Worm (Caenorhabditis elegans) whole organism, L4/young adult: ENCODE data around the gene Y39A1A.3.

Experiments used
- W03F9.2 ChIP-seq: fragments of 150-350 bp; optimal IDR thresholded peaks from 2 replicates; lab custom pipeline; 2014; ENCODE audit warnings: missing biosample characterization, missing genetic modification characterization
- dao-5 ChIP-seq: sonication (generic microtip); optimal IDR thresholded peaks from 2 replicates; lab custom pipeline; 2016; ENCODE audit warnings: missing genotype, missing genetic modification characterization, moderate library complexity, missing compliant biosample characterization
- him-1 ChIP-seq: sonication (generic microtip); optimal IDR thresholded peaks from 2 replicates; lab custom pipeline; 2016; ENCODE audit warnings: missing genotype, missing genetic modification reagents, missing genetic modification characterization, missing compliant biosample characterization

Y39A1A.3 gene

DNA sequence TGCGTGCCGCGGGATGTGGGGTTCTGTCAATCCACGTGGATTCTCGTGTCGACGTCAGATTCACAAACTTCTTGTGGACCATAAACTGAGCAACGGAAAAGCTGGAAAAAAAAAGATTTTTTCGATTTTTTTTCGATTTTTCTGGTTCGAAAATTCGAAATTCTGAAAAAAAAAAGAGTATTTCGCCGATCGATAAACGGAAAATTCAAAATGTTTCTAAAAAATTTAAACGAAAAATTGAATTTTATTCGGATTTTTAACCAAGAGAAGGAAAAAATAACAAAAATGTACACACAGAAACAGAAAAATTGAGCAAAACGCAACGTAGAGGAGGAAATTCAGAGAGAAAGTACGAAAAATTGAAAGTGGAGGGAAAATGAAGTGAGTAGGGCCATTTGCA, at the start of gene Y39A1A.3:
TSS of gene Y39A1A.3 (minus strand) at position 101 of the 400 bp plus-strand sequence.
- TF ChIP-seq W03F9.2 (tag; lab: Kevin White, UChicago) (no peak), dao-5 (no peak), him-1 (no peak)

DNA sequence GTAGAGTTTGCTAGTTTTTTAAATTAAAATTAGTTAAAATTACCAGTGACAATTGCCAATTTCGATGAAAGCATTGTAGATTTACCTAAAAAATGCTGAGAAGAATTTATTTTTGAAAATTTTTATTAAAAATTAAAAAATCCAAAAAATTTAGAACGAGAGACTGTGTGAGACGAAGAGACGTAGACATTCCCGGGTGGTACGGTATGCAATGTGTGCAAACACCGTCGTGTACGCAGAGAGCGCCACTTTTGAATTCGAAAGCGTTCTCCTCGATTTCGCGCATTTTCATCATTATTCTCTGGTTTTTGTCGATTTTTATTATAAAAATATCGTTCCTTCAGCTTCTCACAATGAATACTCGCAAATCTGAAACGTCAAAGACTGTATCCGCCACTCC, 46.5 kb upstream of the Y39A1A.3 start, which contains the start of the genes dhs-11 and orc-1:
TSS of gene dhs-11 (minus strand) at position 85 of the 400 bp plus-strand sequence.
TSS of gene orc-1 (plus strand) at position 349 of the 400 bp plus-strand sequence.
- TF ChIP-seq W03F9.2 (tag; lab: Kevin White, UChicago) (peak; percentile 70), him-1 (no peak)

DNA sequence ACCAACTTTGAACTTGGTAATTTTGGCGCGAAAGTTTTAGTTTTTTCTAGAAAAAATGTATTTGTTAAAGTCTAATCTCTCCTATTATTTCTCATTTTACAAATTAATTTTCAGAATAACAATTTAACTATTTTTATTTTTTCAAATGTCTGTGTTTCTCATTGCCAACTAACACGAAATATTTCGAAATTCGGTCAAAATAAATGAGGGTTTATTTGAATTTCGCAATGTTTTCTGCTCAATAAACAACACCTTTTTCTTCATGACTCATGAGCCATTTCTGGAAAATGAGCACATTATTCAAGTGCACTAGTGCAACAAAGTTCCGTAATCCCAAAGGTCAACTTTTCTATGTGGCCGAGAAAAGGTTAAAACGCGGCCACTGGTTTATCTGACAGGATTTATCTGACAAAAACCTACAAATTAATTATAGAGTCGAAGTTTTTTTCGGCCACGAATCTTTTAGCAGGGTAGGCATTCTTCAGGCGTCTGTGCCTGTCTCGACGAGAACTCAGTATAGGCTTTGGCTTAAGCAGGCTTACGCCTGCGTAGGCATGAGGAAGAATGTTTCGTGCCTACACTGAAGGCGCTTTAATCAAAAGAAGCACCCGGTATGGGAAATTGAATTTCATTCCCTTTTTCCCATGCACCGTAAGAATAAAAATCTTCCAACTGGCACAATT, 42.2 kb upstream of the Y39A1A.3 start, which contains the start of gene Y39A1A.27:
TSS of gene Y39A1A.27 (plus strand) at position 633 of the 683 bp plus-strand sequence.
- TF ChIP-seq him-1 (no peak), W03F9.2 (tag; lab: Kevin White, UChicago) (no peak), dao-5 (no peak)

DNA sequence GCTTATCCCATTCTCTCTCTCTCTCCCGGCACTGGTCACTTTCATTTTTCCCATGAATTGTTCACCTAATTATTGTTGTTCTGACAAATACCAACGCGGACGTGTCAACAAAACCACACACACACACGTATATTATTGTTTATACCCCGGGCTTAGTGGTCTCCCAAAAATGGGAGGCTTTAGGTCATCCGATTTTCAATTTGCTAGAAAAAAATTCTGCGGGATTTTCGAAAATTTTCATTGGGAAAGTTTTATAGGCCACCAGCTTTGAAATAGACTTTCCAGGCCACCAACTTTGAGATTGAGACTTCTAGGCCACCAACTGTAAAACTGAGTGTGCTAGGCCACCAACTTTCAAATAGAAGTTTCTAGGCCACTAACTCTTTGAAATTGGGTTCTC, 41.6 kb upstream of the Y39A1A.3 start:
- TF ChIP-seq him-1 (no peak), dao-5 (no peak), W03F9.2 (tag; lab: Kevin White, UChicago) (no peak)

DNA sequence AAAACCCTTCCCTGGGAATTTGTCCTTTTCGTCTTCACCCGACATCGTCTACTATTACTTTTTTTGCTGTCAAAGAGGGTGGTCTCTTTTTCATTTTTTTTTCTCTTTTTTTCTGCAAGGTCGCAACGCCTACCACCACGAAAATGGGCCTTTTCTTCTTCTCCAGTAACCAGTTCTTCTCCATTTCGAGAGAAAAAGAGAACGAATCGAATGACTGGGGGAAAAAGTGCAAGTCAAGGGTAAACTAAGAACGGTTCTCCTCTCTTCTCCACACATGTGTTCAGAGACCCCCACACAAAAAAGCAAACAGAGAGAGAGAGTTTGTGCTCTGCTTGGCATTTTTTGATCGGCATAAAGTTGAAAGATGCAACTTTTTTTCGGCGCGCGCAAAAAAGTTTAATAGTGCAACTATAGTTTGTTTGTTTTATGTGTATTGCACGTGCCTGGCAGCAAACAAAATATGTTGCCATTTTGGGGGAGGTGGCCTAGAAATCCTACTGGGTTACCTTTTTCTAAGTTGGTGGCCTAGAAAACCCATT, 40.3 kb upstream of the Y39A1A.3 start:
- TF ChIP-seq dao-5 (no peak), W03F9.2 (tag; lab: Kevin White, UChicago) (no peak), him-1 (no peak)

DNA sequence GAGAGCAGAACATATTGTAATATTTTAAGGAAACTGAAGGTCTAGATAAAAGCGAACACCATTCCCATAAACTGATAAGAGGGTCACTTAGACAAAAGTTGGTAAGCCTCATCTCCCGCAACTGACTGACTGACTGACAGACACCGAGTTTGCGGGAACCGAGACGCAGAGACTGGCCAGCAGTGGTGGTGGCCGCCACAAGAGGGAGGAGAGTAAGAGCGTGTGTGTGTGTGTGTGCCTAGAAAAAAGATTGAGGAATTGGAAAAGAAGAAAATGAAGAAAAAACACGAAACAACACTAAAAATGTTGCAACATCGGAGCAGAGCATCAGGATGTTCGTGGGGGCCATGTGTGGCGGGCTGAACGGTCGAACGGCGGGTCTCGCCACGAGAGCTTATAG, 38.3 kb upstream of the Y39A1A.3 start:
- TF ChIP-seq him-1: no peak
- no peak for TF ChIP-seq W03F9.2 (tag; lab: Kevin White, UChicago)
- no peak for TF ChIP-seq dao-5

DNA sequence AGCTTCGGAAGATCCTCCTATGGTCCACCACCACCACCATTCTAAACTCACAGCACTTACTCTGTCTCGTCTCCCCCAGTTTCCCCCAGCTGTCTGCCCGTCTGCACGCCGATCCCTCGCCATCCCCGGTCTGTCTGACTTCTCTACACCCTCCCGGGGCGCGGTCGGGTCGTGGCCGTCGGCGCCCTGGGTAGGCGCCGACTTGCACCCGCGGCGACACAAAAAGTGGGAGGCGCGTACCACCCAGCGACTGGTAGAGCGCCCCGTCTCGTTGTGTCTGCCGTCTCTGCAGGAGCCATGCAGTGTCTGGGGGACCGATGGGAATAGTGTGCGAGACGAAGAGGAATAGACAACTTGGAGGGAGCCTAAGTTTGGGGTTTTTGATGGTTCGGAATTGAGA, 37.7 kb upstream of the Y39A1A.3 start:
- TF ChIP-seq W03F9.2 (tag; lab: Kevin White, UChicago) (no peak), him-1 (no peak), dao-5 (peak; percentile 64)

DNA sequence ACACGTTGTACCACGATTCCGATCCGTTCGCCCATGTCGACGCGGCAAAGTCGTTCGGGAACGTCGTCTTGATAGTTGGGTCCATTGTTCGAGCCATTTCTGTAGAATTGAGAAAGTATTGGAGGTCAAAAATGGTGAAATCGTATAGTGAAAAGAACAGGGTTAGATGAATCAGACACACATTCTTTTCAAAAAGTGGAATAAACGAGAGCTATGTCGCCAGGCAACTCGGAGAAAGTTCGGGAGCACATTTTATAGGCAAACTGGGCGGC, 37.1 kb upstream of the Y39A1A.3 start, which contains the start of gene Y39A1A.9:
TSS of gene Y39A1A.9 (minus strand) at position 99 of the 272 bp plus-strand sequence.
- TF ChIP-seq W03F9.2 (tag; lab: Kevin White, UChicago): no peak
- TF ChIP-seq him-1: no peak
- no peak for TF ChIP-seq dao-5

DNA sequence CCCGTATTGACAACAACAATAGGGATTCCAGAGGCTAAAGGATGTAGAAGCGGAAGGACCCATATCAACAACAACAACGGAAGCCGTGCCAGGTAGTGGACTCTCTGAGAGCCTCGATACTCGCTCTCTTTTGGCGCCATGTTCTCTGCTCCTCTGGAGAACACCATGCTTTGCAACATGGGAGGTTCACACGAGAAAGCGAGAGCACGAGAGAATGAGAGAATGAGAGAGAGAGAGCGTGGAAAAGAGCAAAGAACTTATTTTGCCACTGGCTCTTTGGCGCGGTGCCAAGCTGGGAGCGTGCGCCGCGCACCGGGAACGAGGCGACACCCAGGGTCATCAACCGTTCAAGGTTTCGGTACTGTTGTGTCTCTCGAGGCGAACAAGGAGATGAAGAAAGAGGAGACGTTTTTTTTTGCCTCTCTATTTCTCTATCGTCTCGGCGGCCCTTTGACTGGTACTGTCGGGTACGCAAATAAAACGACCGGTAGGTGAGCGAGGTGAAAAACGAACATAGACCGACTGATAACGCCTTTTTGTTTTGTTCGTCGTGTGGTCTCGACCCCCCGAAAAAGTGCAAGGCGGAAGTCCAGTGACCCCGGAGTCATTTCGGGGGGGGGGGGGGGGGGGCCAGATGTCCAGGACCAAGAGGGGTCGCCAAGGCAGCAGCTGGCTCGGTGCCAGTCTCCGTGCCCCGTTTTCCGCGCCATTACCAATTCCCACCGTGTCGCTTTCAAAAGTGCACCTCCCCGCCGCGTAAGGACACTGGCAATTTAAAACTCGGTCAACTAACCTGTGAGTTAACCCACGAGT, 36.5 kb upstream of the Y39A1A.3 start, which contains the start of gene Y39A1A.10:
TSS of gene Y39A1A.10 (plus strand) at position 139 of the 813 bp plus-strand sequence.
- TF ChIP-seq W03F9.2 (tag; lab: Kevin White, UChicago): no peak
- no peak for TF ChIP-seq him-1
- no peak for TF ChIP-seq dao-5

DNA sequence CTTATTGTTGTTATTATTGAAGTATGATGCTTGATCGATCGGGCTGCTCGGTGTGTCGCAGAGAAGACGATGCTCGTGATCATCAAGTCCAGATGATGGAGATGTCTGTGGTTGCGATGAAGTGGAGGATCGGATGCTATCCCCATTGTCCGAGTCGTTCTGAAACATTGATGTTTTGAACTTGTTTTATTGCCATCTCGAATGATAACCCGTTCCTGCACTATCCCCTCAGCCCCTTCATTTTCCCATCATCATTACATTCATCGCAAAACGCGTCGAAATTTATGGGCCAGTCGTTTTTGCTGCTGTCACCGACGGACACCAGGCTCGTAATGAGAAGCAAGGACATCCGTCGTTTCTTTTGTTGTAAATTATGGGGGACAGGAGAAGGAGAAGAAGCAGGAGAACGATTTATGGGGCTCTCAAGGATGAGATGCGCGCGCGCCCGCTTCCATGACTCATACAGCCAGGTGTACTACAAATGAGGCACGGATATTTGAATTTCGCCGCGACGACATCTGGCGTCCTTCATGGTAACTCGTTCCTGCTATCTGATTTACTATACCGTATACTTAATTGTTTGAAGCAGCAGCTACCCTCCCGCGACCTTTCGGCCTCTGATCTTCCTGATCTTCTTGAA, 35.7 kb upstream of the Y39A1A.3 start:
- TF ChIP-seq W03F9.2 (tag; lab: Kevin White, UChicago): no peak
- TF ChIP-seq dao-5: no peak
- no peak for TF ChIP-seq him-1

DNA sequence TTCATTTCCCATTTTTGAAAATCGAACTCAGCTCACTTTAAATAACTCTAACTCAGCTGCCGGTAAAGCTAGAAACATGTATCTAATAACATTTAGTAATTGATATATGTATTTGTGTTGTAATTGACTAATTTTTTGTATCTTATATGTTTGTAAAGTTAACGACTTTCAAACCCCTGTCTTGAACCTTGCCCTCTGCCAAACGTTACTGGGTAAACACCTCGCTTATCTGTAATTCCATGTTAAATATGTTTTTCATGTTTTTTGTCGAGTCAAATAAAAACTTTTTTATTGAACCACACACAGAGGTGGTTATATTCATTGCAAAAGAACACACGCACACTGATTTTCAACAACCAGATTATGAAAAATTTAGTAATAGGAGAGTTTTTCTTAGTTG, 33.5 kb upstream of the Y39A1A.3 start:
- TF ChIP-seq W03F9.2 (tag; lab: Kevin White, UChicago): no peak

DNA sequence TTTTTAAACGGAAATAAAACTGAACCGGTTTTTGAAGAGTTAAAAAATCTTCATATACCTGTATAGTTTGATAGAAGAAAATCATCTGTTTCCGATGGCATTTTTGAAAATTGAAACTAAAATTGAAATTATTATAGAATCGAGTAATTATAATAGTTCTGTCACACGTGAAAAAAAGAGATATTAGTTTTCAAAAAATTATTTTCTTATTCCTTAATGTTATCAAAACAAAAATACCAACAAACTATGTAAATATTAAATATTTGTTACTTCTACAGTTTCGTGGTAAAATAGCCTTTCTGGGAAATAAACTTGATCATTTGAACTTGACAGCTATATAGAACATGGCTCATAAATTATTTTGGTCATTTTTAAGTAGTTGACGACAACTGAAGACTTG, 32.8 kb upstream of the Y39A1A.3 start, which contains the start of gene swt-4:
TSS of gene swt-4 (minus strand) at position 101 of the 400 bp plus-strand sequence.
- TF ChIP-seq dao-5 (no peak), W03F9.2 (tag; lab: Kevin White, UChicago) (no peak), him-1 (no peak)

DNA sequence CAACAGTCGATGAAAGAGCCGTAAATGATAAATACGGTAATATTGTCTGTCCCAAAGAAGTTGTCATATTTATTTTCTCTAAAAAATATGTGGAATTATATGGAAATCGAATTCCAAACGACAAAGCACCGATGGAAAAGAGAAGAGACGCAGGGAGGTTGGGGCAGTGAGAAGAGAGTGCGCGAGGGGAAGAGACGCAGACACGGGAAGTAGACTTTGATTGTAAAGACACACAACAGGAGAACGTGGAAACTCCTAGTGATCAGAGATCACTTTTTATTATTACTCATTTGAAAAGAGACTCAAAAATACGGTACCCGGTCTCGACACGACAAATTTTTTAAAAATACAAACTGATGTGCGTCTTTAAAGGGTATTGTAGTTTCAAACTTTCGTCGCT, 32.1 kb upstream of the Y39A1A.3 start:
- TF ChIP-seq him-1 (no peak), dao-5 (no peak), W03F9.2 (tag; lab: Kevin White, UChicago) (no peak)

DNA sequence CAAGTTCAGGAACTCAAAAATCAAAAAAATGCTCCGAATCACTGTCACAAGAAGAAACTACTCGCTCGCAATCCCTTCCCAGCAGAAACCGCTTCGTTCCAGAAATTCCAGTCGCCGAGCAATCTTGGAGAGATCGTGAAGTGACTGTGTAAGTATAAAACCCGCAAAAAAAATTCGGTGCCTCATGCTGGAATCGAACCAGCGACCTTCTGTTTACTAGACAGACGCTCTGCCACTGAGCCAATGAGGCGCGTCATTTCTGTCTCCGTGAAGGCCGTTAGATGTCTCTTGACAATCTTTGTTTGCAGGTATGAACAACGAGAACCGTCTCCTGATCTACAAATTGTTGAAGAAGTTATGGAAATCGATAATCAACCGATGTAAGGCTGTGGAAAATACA, 28.3 kb upstream of the Y39A1A.3 start:
- peak; percentile 21 for TF ChIP-seq dao-5
- TF ChIP-seq W03F9.2 (tag; lab: Kevin White, UChicago): peak; percentile 5
- peak; percentile 45 for TF ChIP-seq him-1
